Fruit fly (Drosophila melanogaster) Kc167 (cell line): ENCODE measurements around the gene prt.

Experiments used
- Myc ChIP-seq: fragments of >200 bp; optimal IDR thresholded peaks from 2 replicates; lab custom pipeline; 2017; ENCODE audit warnings: missing external identifiers
- Sin3A ChIP-seq: fragments of >200 bp; optimal IDR thresholded peaks from 2 replicates; lab custom pipeline; 2018; ENCODE audit warnings: missing external identifiers
- h ChIP-seq: fragments of >200 bp; optimal IDR thresholded peaks from 3 replicates; lab custom pipeline; 2018; ENCODE audit warnings: missing external identifiers
- insv ChIP-seq: fragments of >200 bp; optimal IDR thresholded peaks from 3 replicates; lab custom pipeline; 2018; ENCODE audit warnings: missing external identifiers
- psq ChIP-seq: fragments of >200 bp; optimal IDR thresholded peaks from 2 replicates; lab custom pipeline; 2017; ENCODE audit warnings: missing external identifiers
- ttk ChIP-seq: sonication (Bioruptor generic); optimal IDR thresholded peaks from 2 replicates; lab custom pipeline; 2017; ENCODE audit warnings: missing external identifiers

DNA sequence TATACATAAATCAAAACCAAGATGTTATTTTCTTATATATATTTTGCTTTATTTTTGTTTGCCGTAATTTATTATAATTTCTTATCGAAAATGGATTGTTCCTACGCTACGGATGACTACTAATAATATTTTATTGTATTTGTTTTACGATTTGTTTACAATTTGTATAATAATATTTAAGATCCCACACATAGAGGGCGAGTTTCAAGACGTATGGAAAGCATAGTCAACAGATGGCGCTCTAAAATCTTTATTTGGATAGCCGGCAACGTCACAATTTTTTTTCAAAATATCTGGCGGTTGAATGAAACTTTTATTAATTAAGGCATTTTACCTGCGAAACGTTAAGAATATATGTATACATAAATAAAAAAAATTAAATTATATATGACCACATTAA, 23.1 kb upstream of the prt start:
- TF ChIP-seq ttk, result no peak
- TF ChIP-seq Myc (lab: Kevin White, UChicago), result no peak
- TF ChIP-seq Sin3A (lab: Kevin White, UChicago), result no peak
- no peak for TF ChIP-seq insv (lab: Kevin White, UChicago)
- TF ChIP-seq h (lab: Kevin White, UChicago), result no peak
- no peak for TF ChIP-seq psq (lab: Kevin White, UChicago)
